Worm (Caenorhabditis elegans) whole organism, L4 larva: ENCODE data around the gene T12D8.5.
A peak's percentile ranks its signal among the peaks of the same experiment; 100 is the strongest.

Experiments
- F26F4.8 ChIP-seq: fragments of 200-800 bp; sonication (Bioruptor generic); conservative IDR thresholded peaks from 2 replicates; pipeline ENCODE4 v1.3.6; 2022; ENCODE audit warnings: missing genetic modification characterization, missing compliant biosample characterization
- F37D6.2 ChIP-seq: sonication (generic microtip); optimal IDR thresholded peaks from 2 replicates; lab custom pipeline; 2016; ENCODE audit warnings: mild to moderate bottlenecking, missing genetic modification characterization, missing compliant biosample characterization
- F44E2.7 ChIP-seq: fragments of 200-800 bp; sonication (Bioruptor generic); IDR thresholded peaks from 2 replicates; pipeline ENCODE4 v2.1.2; 2022; ENCODE audit warnings: missing genetic modification characterization, missing compliant biosample characterization
- R02D3.7 ChIP-seq: fragments of 150-350 bp; sonication (generic microtip); optimal IDR thresholded peaks from 3 replicates; lab custom pipeline; 2014; ENCODE audit warnings: missing biosample characterization, missing genetic modification characterization
- Y48G9A.11 ChIP-seq: fragments of 200-800 bp; sonication (Bioruptor generic); IDR thresholded peaks from 2 replicates; pipeline ENCODE4 v1.3.6; 2022; ENCODE audit warnings: missing genetic modification reagents, missing genetic modification characterization, missing compliant biosample characterization
- Y5F2A.4 ChIP-seq: fragments of 200-800 bp; sonication (Bioruptor generic); optimal IDR thresholded peaks from 2 replicates; lab custom pipeline; 2018; ENCODE audit warnings: mild to moderate bottlenecking, missing genetic modification characterization, missing compliant biosample characterization
- Y75B8A.6 ChIP-seq: fragments of 200-800 bp; sonication (Bioruptor generic); IDR thresholded peaks from 2 replicates; pipeline ENCODE4 v1.3.6; 2022; ENCODE audit warnings: missing genetic modification reagents, missing genetic modification characterization, missing compliant biosample characterization
- ZK337.2 ChIP-seq: fragments of 200-800 bp; sonication (Bioruptor generic); IDR thresholded peaks from 2 replicates; pipeline ENCODE4 v1.3.6; 2022; ENCODE audit warnings: missing genetic modification reagents, missing genetic modification characterization, missing compliant biosample characterization
- ZK546.5 ChIP-seq, 2 experiments: sonication (generic microtip); optimal IDR thresholded peaks; 2 replicates each; lab custom pipeline; 2017; ENCODE audit warnings: missing biosample characterization in 2 of 2, missing genetic modification characterization in 2 of 2
- aha-1 ChIP-seq: fragments of 150-350 bp; peaks from one replicate; lab custom pipeline; 2014; ENCODE audit warnings: missing biosample characterization, missing genetic modification characterization
- aly-2 ChIP-seq: sonication (generic microtip); optimal IDR thresholded peaks from 2 replicates; lab custom pipeline; 2018; ENCODE audit warnings: missing biosample characterization, missing genetic modification characterization
- attf-4 ChIP-seq: sonication (generic microtip); optimal IDR thresholded peaks from 3 replicates; lab custom pipeline; 2017; ENCODE audit warnings: missing biosample characterization, missing genetic modification characterization
- ceh-44 ChIP-seq: fragments of 200-800 bp; sonication (Bioruptor generic); IDR thresholded peaks from 2 replicates; pipeline ENCODE4 v1.3.6; 2022; ENCODE audit warnings: missing genetic modification reagents, missing genetic modification characterization, missing compliant biosample characterization
- daf-19 ChIP-seq: fragments of 200-800 bp; sonication (Bioruptor generic); conservative IDR thresholded peaks from 2 replicates; pipeline ENCODE4 v1.3.6; 2022; ENCODE audit warnings: missing genetic modification characterization, missing compliant biosample characterization
- daf-8 ChIP-seq: fragments of 200-800 bp; sonication (Bioruptor generic); IDR thresholded peaks from 2 replicates; pipeline ENCODE4 v1.3.6; 2022; ENCODE audit warnings: missing genetic modification characterization, missing compliant biosample characterization
- dmd-9 ChIP-seq: fragments of 200-800 bp; sonication (Bioruptor generic); IDR thresholded peaks from 2 replicates; pipeline ENCODE4 v1.3.6; 2022; ENCODE audit warnings: missing genetic modification reagents, missing genetic modification characterization, missing compliant biosample characterization
- dpl-1 ChIP-seq: fragments of 150-350 bp; optimal IDR thresholded peaks from 2 replicates; lab custom pipeline; 2014; ENCODE audit warnings: missing biosample characterization, missing genetic modification reagents, missing genetic modification characterization
- duxl-1 ChIP-seq: sonication (generic microtip); optimal IDR thresholded peaks from 2 replicates; lab custom pipeline; 2016; ENCODE audit warnings: mild to moderate bottlenecking, missing genetic modification characterization, moderate library complexity, missing compliant biosample characterization; ENCODE audit not compliant: poor library complexity
- dve-1 ChIP-seq: sonication (generic microtip); optimal IDR thresholded peaks from 2 replicates; lab custom pipeline; 2017; ENCODE audit warnings: antibody characterized with exemption, mild to moderate bottlenecking, missing genetic modification characterization, missing compliant biosample characterization; ENCODE audit not compliant: insufficient read depth
- egl-27 ChIP-seq: sonication (generic microtip); optimal IDR thresholded peaks from 3 replicates; lab custom pipeline; 2017; ENCODE audit warnings: missing biosample characterization, missing genetic modification reagents, missing genetic modification characterization
- egl-43 ChIP-seq: fragments of 200-800 bp; sonication (Bioruptor generic); IDR thresholded peaks from 2 replicates; pipeline ENCODE4 v1.3.6; 2022; ENCODE audit warnings: missing genetic modification reagents, missing genetic modification characterization, missing compliant biosample characterization
- fkh-10 ChIP-seq: fragments of 150-350 bp; optimal IDR thresholded peaks from 2 replicates; lab custom pipeline; 2014; ENCODE audit warnings: missing biosample characterization, missing genetic modification reagents, missing genetic modification characterization
- fos-1 ChIP-seq: fragments of 150-350 bp; optimal IDR thresholded peaks from 2 replicates; lab custom pipeline; 2014; ENCODE audit warnings: missing biosample characterization, missing genetic modification characterization
- gei-8 ChIP-seq: fragments of 200-800 bp; sonication (Bioruptor generic); optimal IDR thresholded peaks from 2 replicates; lab custom pipeline; 2018; ENCODE audit warnings: mild to moderate bottlenecking, missing genetic modification characterization, missing compliant biosample characterization
- hlh-11 ChIP-seq: fragments of 200-800 bp; sonication (Bioruptor generic); optimal IDR thresholded peaks from 2 replicates; lab custom pipeline; 2018; ENCODE audit warnings: mild to moderate bottlenecking, missing genetic modification characterization, missing compliant biosample characterization
- hmg-1.1 ChIP-seq: fragments of 200-800 bp; sonication (Bioruptor generic); IDR thresholded peaks from 2 replicates; pipeline ENCODE4 v1.3.6; 2022; ENCODE audit warnings: missing genetic modification reagents, missing genetic modification characterization, missing compliant biosample characterization
- jun-1 ChIP-seq: fragments of 150-350 bp; optimal IDR thresholded peaks from 2 replicates; lab custom pipeline; 2014; ENCODE audit warnings: missing biosample characterization, missing genetic modification reagents, missing genetic modification characterization
- lim-7 ChIP-seq: fragments of 200-800 bp; sonication (Bioruptor generic); IDR thresholded peaks from 2 replicates; pipeline ENCODE4 v1.3.6; 2022; ENCODE audit warnings: missing genetic modification characterization, missing compliant biosample characterization
- lin-15B ChIP-seq: fragments of 150-350 bp; sonication (generic microtip); optimal IDR thresholded peaks from 3 replicates; lab custom pipeline; 2014; ENCODE audit warnings: missing biosample characterization, missing genetic modification characterization
- lin-29 ChIP-seq: fragments of 200-800 bp; sonication (Bioruptor generic); IDR thresholded peaks from 2 replicates; pipeline ENCODE4 v1.3.6; 2022; ENCODE audit warnings: missing genetic modification reagents, missing genetic modification characterization, missing compliant biosample characterization
- lsy-2 ChIP-seq, 2 experiments: fragments of 150-350 bp in 1 of 2; sonication (generic microtip) in 1 of 2; optimal IDR thresholded peaks; 2 replicates each; lab custom pipeline; 2014 to 2017; ENCODE audit warnings: missing biosample characterization in 2 of 2, missing genetic modification characterization in 2 of 2
- madf-9 ChIP-seq: fragments of 200-800 bp; sonication (Bioruptor generic); conservative IDR thresholded peaks from 2 replicates; pipeline ENCODE4 v1.3.6; 2022; ENCODE audit warnings: missing genetic modification reagents, missing genetic modification characterization, missing compliant biosample characterization
- mes-2 ChIP-seq: sonication (generic microtip); optimal IDR thresholded peaks from 2 replicates; lab custom pipeline; 2016; ENCODE audit warnings: missing genotype, mild to moderate bottlenecking, missing genetic modification characterization, missing compliant biosample characterization; ENCODE audit not compliant: poor library complexity, severe bottlenecking
- nhr-10 ChIP-seq: fragments of 150-350 bp; optimal IDR thresholded peaks from 2 replicates; lab custom pipeline; 2014; ENCODE audit warnings: missing biosample characterization, missing genetic modification characterization
- nhr-102 ChIP-seq: sonication (generic microtip); optimal IDR thresholded peaks from 2 replicates; lab custom pipeline; 2016; ENCODE audit warnings: mild to moderate bottlenecking, missing genetic modification characterization, moderate library complexity, missing compliant biosample characterization
- nhr-11 ChIP-seq: fragments of 150-350 bp; optimal IDR thresholded peaks from 2 replicates; lab custom pipeline; 2014; ENCODE audit warnings: missing biosample characterization, missing genetic modification characterization
- nhr-237 ChIP-seq: sonication (generic microtip); optimal IDR thresholded peaks from 2 replicates; lab custom pipeline; 2017; ENCODE audit warnings: missing biosample characterization, missing genetic modification characterization
- nhr-28 ChIP-seq: fragments of 150-350 bp; optimal IDR thresholded peaks from 2 replicates; lab custom pipeline; 2014; ENCODE audit warnings: missing biosample characterization, missing genetic modification characterization
- nhr-48 ChIP-seq: sonication (generic microtip); optimal IDR thresholded peaks from 2 replicates; lab custom pipeline; 2016; ENCODE audit warnings: mild to moderate bottlenecking, missing genetic modification characterization, missing compliant biosample characterization
- nhr-76 ChIP-seq: fragments of 150-350 bp; optimal IDR thresholded peaks from 2 replicates; lab custom pipeline; 2014; ENCODE audit warnings: missing biosample characterization, missing genetic modification characterization
- pha-4 ChIP-seq, 2 experiments: fragments of 150-350 bp in 1 of 2; fragments of 200-800 bp in 1 of 2; sonication (Bioruptor generic) in 1 of 2; IDR thresholded peaks in 1 of 2; optimal IDR thresholded peaks in 1 of 2; 2 replicates each; pipeline versions ENCODE4 v1.3.6 to Lab custom; 2014 to 2022; ENCODE audit warnings: missing genetic modification characterization in 2 of 2, missing genetic modification reagents in 2 of 2, missing biosample characterization in 1 of 2, missing compliant biosample characterization in 1 of 2
- php-3 ChIP-seq: fragments of 200-800 bp; sonication (Bioruptor generic); IDR thresholded peaks from 2 replicates; pipeline ENCODE4 v1.3.6; 2022; ENCODE audit warnings: missing genetic modification reagents, missing genetic modification characterization, missing compliant biosample characterization
- pqm-1 ChIP-seq: sonication (generic microtip); optimal IDR thresholded peaks from 2 replicates; lab custom pipeline; 2017; ENCODE audit warnings: missing biosample characterization, missing genetic modification characterization
- saeg-2 ChIP-seq: fragments of 200-800 bp; sonication (Bioruptor generic); IDR thresholded peaks from 2 replicates; pipeline ENCODE4 v1.3.6; 2022; ENCODE audit warnings: missing genetic modification reagents, missing genetic modification characterization, missing compliant biosample characterization
- set-16 ChIP-seq: fragments of 200-800 bp; sonication (Bioruptor generic); IDR thresholded peaks from 2 replicates; pipeline ENCODE4 v1.3.6; 2022; ENCODE audit warnings: missing genetic modification reagents, missing genetic modification characterization, missing compliant biosample characterization
- snpc-1.2 ChIP-seq: fragments of 200-800 bp; sonication (Bioruptor generic); IDR thresholded peaks from 2 replicates; pipeline ENCODE4 v1.3.6; 2022; ENCODE audit warnings: missing genetic modification reagents, missing genetic modification characterization, missing compliant biosample characterization
- snpc-4 ChIP-seq: fragments of 150-350 bp; optimal IDR thresholded peaks from 2 replicates; lab custom pipeline; 2014; ENCODE audit warnings: missing biosample characterization, missing genetic modification characterization
- zag-1 ChIP-seq: fragments of 150-350 bp; optimal IDR thresholded peaks from 2 replicates; lab custom pipeline; 2014; ENCODE audit warnings: missing biosample characterization, missing genetic modification characterization
- zfp-2 ChIP-seq: sonication (generic microtip); optimal IDR thresholded peaks from 2 replicates; lab custom pipeline; 2016; ENCODE audit warnings: mild to moderate bottlenecking, missing genetic modification characterization, missing compliant biosample characterization
- zip-11 ChIP-seq: fragments of 200-800 bp; sonication (Bioruptor generic); IDR thresholded peaks from 2 replicates; pipeline ENCODE4 v1.3.6; 2022; ENCODE audit warnings: missing genetic modification characterization, missing compliant biosample characterization
- zip-2 ChIP-seq: fragments of 150-350 bp; optimal IDR thresholded peaks from 2 replicates; lab custom pipeline; 2014; ENCODE audit warnings: missing biosample characterization, missing genetic modification characterization
- ztf-11 ChIP-seq: fragments of 150-350 bp; optimal IDR thresholded peaks from 2 replicates; lab custom pipeline; 2014; ENCODE audit warnings: missing biosample characterization, missing genetic modification characterization
- ztf-7 ChIP-seq: fragments of 150-350 bp; optimal IDR thresholded peaks from 2 replicates; lab custom pipeline; 2014; ENCODE audit warnings: missing biosample characterization, missing genetic modification characterization

Gene T12D8.5

DNA sequence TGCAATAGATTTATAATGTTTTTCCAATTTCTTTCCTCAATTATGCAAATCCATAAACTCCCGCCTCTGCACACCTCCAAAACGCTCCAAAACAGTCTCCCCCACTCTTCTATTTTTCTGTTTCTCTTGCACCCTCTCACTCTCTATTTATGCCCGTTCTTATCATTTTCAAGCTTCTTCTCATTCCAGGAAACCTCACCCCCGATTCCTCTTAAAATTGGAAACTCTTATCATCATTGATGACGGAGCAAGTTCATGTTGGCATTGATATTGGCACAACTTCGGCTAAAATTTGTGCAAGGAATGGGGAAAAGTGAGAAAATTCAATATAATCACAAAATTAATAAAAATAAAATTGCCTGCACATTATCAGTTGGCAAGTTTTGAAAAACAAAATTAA lies 18.8 kb downstream of the T12D8.5 start, which contains the start of gene shpk-1:
Gene shpk-1 (plus strand): TSS at position 188 of the 400 bp plus-strand sequence.
- TF ChIP-seq Y48G9A.11 (GFP tag; lab: Robert Waterston, UW) (no peak), nhr-48 (tag; lab: Kevin White, UChicago) (peak; percentile 43), pqm-1 (tag; lab: Kevin White, UChicago) (peak; percentile 94), zag-1 (tag; lab: Kevin White, UChicago) (no peak), fkh-10 (GFP tag; lab: Kevin White, UChicago) (no peak), saeg-2 (GFP tag; lab: Robert Waterston, UW) (no peak), snpc-1.2 (GFP tag; lab: Robert Waterston, UW) (no peak), dve-1 (peak; percentile 79), attf-4 (tag; lab: Kevin White, UChicago) (no peak), nhr-11 (tag; lab: Kevin White, UChicago) (no peak), dmd-9 (GFP tag; lab: Robert Waterston, UW) (no peak), mes-2 (peak; percentile 43), nhr-237 (no peak), gei-8 (no peak), egl-43 (GFP tag; lab: Robert Waterston, UW) (no peak), duxl-1 (tag; lab: Kevin White, UChicago) (no peak), ztf-7 (tag; lab: Kevin White, UChicago) (no peak), Y75B8A.6 (GFP tag; lab: Robert Waterston, UW) (no peak), pha-4 (GFP tag; IDR thresholded peaks at IDR 0.05; lab: Robert Waterston, UW) (peak; percentile 54; the same call in 1 of the 2 replicates), pha-4 (tag; optimal IDR thresholded peaks at IDR 0.05; lab: Kevin White, UChicago) (no peak), snpc-4 (no peak), nhr-10 (tag; lab: Kevin White, UChicago) (no peak), aly-2 (tag; lab: Kevin White, UChicago) (no peak), lin-29 (GFP tag; lab: Robert Waterston, UW) (no peak), nhr-76 (tag; lab: Kevin White, UChicago) (no peak), ztf-11 (tag; lab: Kevin White, UChicago) (no peak), lin-15B (tag; lab: Kevin White, UChicago) (no peak), zip-2 (tag; lab: Kevin White, UChicago) (no peak), ceh-44 (no peak), lsy-2 (tag; optimal IDR thresholded peaks at IDR 0.05; lab: Kevin White, UChicago) (no peak), R02D3.7 (no peak), hlh-11 (tag; lab: Kevin White, UChicago) (peak; percentile 83), hmg-1.1 (GFP tag; lab: Robert Waterston, UW) (no peak), set-16 (GFP tag; lab: Robert Waterston, UW) (no peak), daf-8 (GFP tag; lab: Robert Waterston, UW) (no peak), dpl-1 (GFP tag; lab: Kevin White, UChicago) (no peak), madf-9 (GFP tag; lab: Robert Waterston, UW) (no peak), ZK546.5 (tag; optimal IDR thresholded peaks at IDR 0.05; lab: Kevin White, UChicago) (no peak), F26F4.8 (GFP tag; lab: Robert Waterston, UW) (no peak), nhr-28 (peak; percentile 86), nhr-102 (peak; percentile 73), F37D6.2 (tag; lab: Kevin White, UChicago) (no peak), F44E2.7 (GFP tag; lab: Robert Waterston, UW) (no peak), fos-1 (tag; lab: Kevin White, UChicago) (no peak), ZK337.2 (GFP tag; lab: Robert Waterston, UW) (no peak), egl-27 (tag; lab: Kevin White, UChicago) (no peak), Y5F2A.4 (GFP tag; lab: Kevin White, UChicago) (no peak), php-3 (GFP tag; lab: Robert Waterston, UW) (peak; percentile 40; the same call in 1 of the 2 replicates), jun-1 (tag; lab: Kevin White, UChicago) (no peak), zip-11 (no peak), lim-7 (GFP tag; lab: Robert Waterston, UW) (no peak), zfp-2 (no peak), aha-1 (no peak), daf-19 (GFP tag; lab: Robert Waterston, UW) (no peak)
